Worm (Caenorhabditis elegans) whole organism, L4 larva: ENCODE measurements around the gene K10D11.2.

ENCODE experiments used
- D1046.2 ChIP-seq: fragments of 200-800 bp; sonication (Bioruptor generic); IDR thresholded peaks from 2 replicates; pipeline ENCODE4 v1.3.6; 2022; ENCODE audit warnings: missing genetic modification characterization, missing compliant biosample characterization
- F44E2.7 ChIP-seq: fragments of 200-800 bp; sonication (Bioruptor generic); IDR thresholded peaks from 2 replicates; pipeline ENCODE4 v2.1.2; 2022; ENCODE audit warnings: missing genetic modification characterization, missing compliant biosample characterization
- Y105C5A.15 ChIP-seq: fragments of 200-800 bp; sonication (Bioruptor generic); IDR thresholded peaks from 2 replicates; pipeline ENCODE4 v1.3.6; 2022; ENCODE audit warnings: missing genetic modification characterization, missing compliant biosample characterization
- Y5F2A.4 ChIP-seq: fragments of 200-800 bp; sonication (Bioruptor generic); optimal IDR thresholded peaks from 2 replicates; lab custom pipeline; 2018; ENCODE audit warnings: mild to moderate bottlenecking, missing genetic modification characterization, missing compliant biosample characterization
- ZK337.2 ChIP-seq: fragments of 200-800 bp; sonication (Bioruptor generic); IDR thresholded peaks from 2 replicates; pipeline ENCODE4 v1.3.6; 2022; ENCODE audit warnings: missing genetic modification reagents, missing genetic modification characterization, missing compliant biosample characterization
- aha-1 ChIP-seq: fragments of 150-350 bp; peaks from one replicate; lab custom pipeline; 2014; ENCODE audit warnings: missing biosample characterization, missing genetic modification characterization
- ama-1 ChIP-seq: fragments of 150-350 bp; optimal IDR thresholded peaks from 2 replicates; lab custom pipeline; 2014; ENCODE audit warnings: inconsistent platforms, mixed read lengths
- attf-4 ChIP-seq: sonication (generic microtip); optimal IDR thresholded peaks from 3 replicates; lab custom pipeline; 2017; ENCODE audit warnings: missing biosample characterization, missing genetic modification characterization
- ceh-28 ChIP-seq: fragments of 150-350 bp; optimal IDR thresholded peaks from 2 replicates; lab custom pipeline; 2014; ENCODE audit warnings: missing biosample characterization, missing genetic modification reagents, missing genetic modification characterization
- ceh-44 ChIP-seq: fragments of 200-800 bp; sonication (Bioruptor generic); IDR thresholded peaks from 2 replicates; pipeline ENCODE4 v1.3.6; 2022; ENCODE audit warnings: missing genetic modification reagents, missing genetic modification characterization, missing compliant biosample characterization
- ceh-62 ChIP-seq: sonication (generic microtip); optimal IDR thresholded peaks from 2 replicates; lab custom pipeline; 2017; ENCODE audit warnings: missing biosample characterization, missing genetic modification characterization
- daf-16 ChIP-seq, 3 experiments: sonication (generic microtip); optimal IDR thresholded peaks; 2 replicates each; lab custom pipeline; 2016 to 2017; ENCODE audit warnings: missing genetic modification characterization in 3 of 3, missing genetic modification reagents in 3 of 3, mild to moderate bottlenecking in 2 of 3, missing compliant biosample characterization in 2 of 3, missing biosample characterization in 1 of 3, moderate library complexity in 1 of 3
- daf-8 ChIP-seq: fragments of 200-800 bp; sonication (Bioruptor generic); IDR thresholded peaks from 2 replicates; pipeline ENCODE4 v1.3.6; 2022; ENCODE audit warnings: missing genetic modification characterization, missing compliant biosample characterization
- dmd-6 ChIP-seq: fragments of 200-800 bp; sonication (Bioruptor generic); IDR thresholded peaks from 2 replicates; pipeline ENCODE4 v1.3.6; 2022; ENCODE audit warnings: missing genetic modification reagents, missing genetic modification characterization, missing compliant biosample characterization
- dve-1 ChIP-seq: sonication (generic microtip); optimal IDR thresholded peaks from 2 replicates; lab custom pipeline; 2017; ENCODE audit warnings: antibody characterized with exemption, mild to moderate bottlenecking, missing genetic modification characterization, missing compliant biosample characterization; ENCODE audit not compliant: insufficient read depth
- gei-8 ChIP-seq: fragments of 200-800 bp; sonication (Bioruptor generic); optimal IDR thresholded peaks from 2 replicates; lab custom pipeline; 2018; ENCODE audit warnings: mild to moderate bottlenecking, missing genetic modification characterization, missing compliant biosample characterization
- hlh-11 ChIP-seq: fragments of 200-800 bp; sonication (Bioruptor generic); optimal IDR thresholded peaks from 2 replicates; lab custom pipeline; 2018; ENCODE audit warnings: mild to moderate bottlenecking, missing genetic modification characterization, missing compliant biosample characterization
- hmg-1.1 ChIP-seq: fragments of 200-800 bp; sonication (Bioruptor generic); IDR thresholded peaks from 2 replicates; pipeline ENCODE4 v1.3.6; 2022; ENCODE audit warnings: missing genetic modification reagents, missing genetic modification characterization, missing compliant biosample characterization
- lin-13 ChIP-seq: fragments of 150-350 bp; optimal IDR thresholded peaks from 2 replicates; lab custom pipeline; 2014; ENCODE audit warnings: missing biosample characterization, missing genetic modification reagents, missing genetic modification characterization
- lir-3 ChIP-seq: sonication (generic microtip); optimal IDR thresholded peaks from 2 replicates; lab custom pipeline; 2016; ENCODE audit warnings: mild to moderate bottlenecking, missing genetic modification characterization, missing compliant biosample characterization
- lsy-2 ChIP-seq, 2 experiments: fragments of 150-350 bp in 1 of 2; sonication (generic microtip) in 1 of 2; optimal IDR thresholded peaks; 2 replicates each; lab custom pipeline; 2014 to 2017; ENCODE audit warnings: missing biosample characterization in 2 of 2, missing genetic modification characterization in 2 of 2
- mxl-3 ChIP-seq: fragments of 200-800 bp; sonication (Bioruptor generic); optimal IDR thresholded peaks from 2 replicates; lab custom pipeline; 2018; ENCODE audit warnings: mild to moderate bottlenecking, missing genetic modification characterization, missing compliant biosample characterization
- nhr-10 ChIP-seq: fragments of 150-350 bp; optimal IDR thresholded peaks from 2 replicates; lab custom pipeline; 2014; ENCODE audit warnings: missing biosample characterization, missing genetic modification characterization
- nhr-28 ChIP-seq: fragments of 150-350 bp; optimal IDR thresholded peaks from 2 replicates; lab custom pipeline; 2014; ENCODE audit warnings: missing biosample characterization, missing genetic modification characterization
- nhr-6 ChIP-seq: fragments of 150-350 bp; optimal IDR thresholded peaks from 2 replicates; lab custom pipeline; 2014; ENCODE audit warnings: missing biosample characterization, missing genetic modification characterization
- nhr-76 ChIP-seq: fragments of 150-350 bp; optimal IDR thresholded peaks from 2 replicates; lab custom pipeline; 2014; ENCODE audit warnings: missing biosample characterization, missing genetic modification characterization
- php-3 ChIP-seq: fragments of 200-800 bp; sonication (Bioruptor generic); IDR thresholded peaks from 2 replicates; pipeline ENCODE4 v1.3.6; 2022; ENCODE audit warnings: missing genetic modification reagents, missing genetic modification characterization, missing compliant biosample characterization
- pqm-1 ChIP-seq: sonication (generic microtip); optimal IDR thresholded peaks from 2 replicates; lab custom pipeline; 2017; ENCODE audit warnings: missing biosample characterization, missing genetic modification characterization
- sdz-12 ChIP-seq: fragments of 200-800 bp; sonication (Bioruptor generic); optimal IDR thresholded peaks from 2 replicates; lab custom pipeline; 2018; ENCODE audit warnings: mild to moderate bottlenecking, missing genetic modification characterization, missing compliant biosample characterization
- set-16 ChIP-seq: fragments of 200-800 bp; sonication (Bioruptor generic); IDR thresholded peaks from 2 replicates; pipeline ENCODE4 v1.3.6; 2022; ENCODE audit warnings: missing genetic modification reagents, missing genetic modification characterization, missing compliant biosample characterization
- snpc-4 ChIP-seq: fragments of 150-350 bp; optimal IDR thresholded peaks from 2 replicates; lab custom pipeline; 2014; ENCODE audit warnings: missing biosample characterization, missing genetic modification characterization
- tag-97 ChIP-seq: fragments of 200-800 bp; sonication (Bioruptor generic); IDR thresholded peaks from 2 replicates; pipeline ENCODE4 v1.3.6; 2022; ENCODE audit warnings: missing genetic modification characterization, missing compliant biosample characterization
- unc-62 ChIP-seq, 3 experiments: fragments of 150-350 bp in 1 of 3; sonication (generic microtip); optimal IDR thresholded peaks in 2 of 3; peaks in 1 of 3; 1 replicate in 1 of 3; 2 replicates in 2 of 3; lab custom pipeline; 2014 to 2017; ENCODE audit warnings: missing biosample characterization in 3 of 3, missing genetic modification characterization in 3 of 3, missing genetic modification reagents in 3 of 3, missing genotype in 1 of 3
- zfp-2 ChIP-seq: sonication (generic microtip); optimal IDR thresholded peaks from 2 replicates; lab custom pipeline; 2016; ENCODE audit warnings: mild to moderate bottlenecking, missing genetic modification characterization, missing compliant biosample characterization
- zfp-3 ChIP-seq: fragments of 200-800 bp; sonication (Bioruptor generic); conservative IDR thresholded peaks from 2 replicates; pipeline ENCODE4 v1.3.6; 2022; ENCODE audit warnings: missing genetic modification reagents, missing genetic modification characterization, missing compliant biosample characterization
- zip-2 ChIP-seq: fragments of 150-350 bp; optimal IDR thresholded peaks from 2 replicates; lab custom pipeline; 2014; ENCODE audit warnings: missing biosample characterization, missing genetic modification characterization

Gene K10D11.2

ce11 chrIV:12948470-12948869 lies 30.3 kb upstream of the K10D11.2 start, which contains the start of gene F55G11.10:
Gene F55G11.10, plus strand, starts transcription at chrIV:12948770.
- no peak for TF ChIP-seq lir-3
- TF ChIP-seq zip-2 (tag; lab: Kevin White, UChicago): no peak
- TF ChIP-seq zfp-2 (tag; lab: Kevin White, UChicago): no peak
- no peak for TF ChIP-seq D1046.2 (GFP tag; lab: Robert Waterston, UW)
- no peak for TF ChIP-seq ZK337.2 (GFP tag; lab: Robert Waterston, UW)
- TF ChIP-seq F44E2.7 (GFP tag; lab: Robert Waterston, UW): no peak
- TF ChIP-seq nhr-10 (tag; lab: Kevin White, UChicago): no peak
- no peak for TF ChIP-seq daf-8
- no peak for TF ChIP-seq lin-13 (GFP tag; lab: Kevin White, UChicago)
- no peak for TF ChIP-seq pqm-1 (tag; lab: Kevin White, UChicago)
- TF ChIP-seq nhr-28 (tag; lab: Kevin White, UChicago): no peak
- TF ChIP-seq sdz-12 (GFP tag; lab: Kevin White, UChicago): no peak
- TF ChIP-seq aha-1 (tag; lab: Kevin White, UChicago): no peak
- TF ChIP-seq mxl-3: no peak

- TF ChIP-seq nhr-10 (tag; lab: Kevin White, UChicago): no peak
- no peak for TF ChIP-seq ama-1
- TF ChIP-seq tag-97 (GFP tag; lab: Robert Waterston, UW): no peak
- no peak for TF ChIP-seq nhr-28 (tag; lab: Kevin White, UChicago)
- TF ChIP-seq ceh-62: no peak
- TF ChIP-seq Y105C5A.15 (GFP tag; lab: Robert Waterston, UW): no peak
- TF ChIP-seq Y5F2A.4 (GFP tag; lab: Kevin White, UChicago): no peak
- TF ChIP-seq daf-8: no peak
- TF ChIP-seq lir-3: no peak
- TF ChIP-seq set-16 (GFP tag; lab: Robert Waterston, UW): no peak
- no peak for TF ChIP-seq attf-4
- TF ChIP-seq nhr-6 (tag; lab: Kevin White, UChicago): no peak
- TF ChIP-seq hlh-11 (tag; lab: Kevin White, UChicago): no peak
- no peak for TF ChIP-seq ceh-44
- TF ChIP-seq nhr-76 (tag; lab: Kevin White, UChicago): no peak
- TF ChIP-seq lsy-2 (tag; optimal IDR thresholded peaks at IDR 0.05; lab: Kevin White, UChicago): no peak
- no peak for TF ChIP-seq snpc-4 (tag; lab: Kevin White, UChicago)
- TF ChIP-seq sdz-12 (GFP tag; lab: Kevin White, UChicago): no peak
These were observed 21.1 kb upstream of the K10D11.2 start, which contains the start of gene F55G11.6 for ce11 chrIV:12957730-12958129. Gene F55G11.6, plus strand, starts transcription at chrIV:12958030.

- TF ChIP-seq unc-62 (GFP tag; optimal IDR thresholded peaks at IDR 0.05 in 1 of 2; lab: Kevin White, UChicago) (peak in 1 of 2 experiments; percentile 39), unc-62 (tag; optimal IDR thresholded peaks at IDR 0.05; lab: Kevin White, UChicago) (no peak), ceh-44 (no peak)
These were observed 18.6 kb upstream of the K10D11.2 start, which contains the start of gene F55G11.7 for ce11 chrIV:12960136-12960535. Gene F55G11.7, plus strand, starts transcription at chrIV:12960436.

- TF ChIP-seq pqm-1 (tag; lab: Kevin White, UChicago) (peak; percentile 84), nhr-28 (tag; lab: Kevin White, UChicago) (peak; percentile 62), nhr-6 (tag; lab: Kevin White, UChicago) (peak; percentile 82), ceh-28 (no peak), hmg-1.1 (GFP tag; lab: Robert Waterston, UW) (no peak), daf-16 (GFP tag; optimal IDR thresholded peaks at IDR 0.05; lab: Kevin White, UChicago) (no peak), daf-16 (tag; optimal IDR thresholded peaks at IDR 0.05; lab: Kevin White, UChicago) (peak; percentile 94), dmd-6 (0 out of 2 replicates have a peak, but pooled peaks have one; percentile 20)
These were observed 16.2 kb upstream of the K10D11.2 start, which contains the start of gene F55G11.8 for ce11 chrIV:12962564-12962963. Gene F55G11.8, plus strand, starts transcription at chrIV:12962808.

ce11 chrIV:12964648-12965047 lies 14.1 kb upstream of the K10D11.2 start:
- TF ChIP-seq dmd-6 (peak; percentile 62), zfp-3 (GFP tag; lab: Robert Waterston, UW) (no peak), php-3 (GFP tag; lab: Robert Waterston, UW) (no peak), dve-1 (peak; percentile 21), unc-62 (GFP tag; optimal IDR thresholded peaks at IDR 0.05 in 1 of 2; lab: Kevin White, UChicago) (peak in 1 of 2 experiments; percentile 20), unc-62 (tag; optimal IDR thresholded peaks at IDR 0.05; lab: Kevin White, UChicago) (no peak), nhr-28 (tag; lab: Kevin White, UChicago) (peak; percentile 20), gei-8 (GFP tag; lab: Kevin White, UChicago) (no peak), hlh-11 (tag; lab: Kevin White, UChicago) (peak; percentile 1), pqm-1 (tag; lab: Kevin White, UChicago) (peak; percentile 43)
